Fruit fly (Drosophila melanogaster): Measurements from ENCODE around the gene Noc1.

Noc1 gene

DNA sequence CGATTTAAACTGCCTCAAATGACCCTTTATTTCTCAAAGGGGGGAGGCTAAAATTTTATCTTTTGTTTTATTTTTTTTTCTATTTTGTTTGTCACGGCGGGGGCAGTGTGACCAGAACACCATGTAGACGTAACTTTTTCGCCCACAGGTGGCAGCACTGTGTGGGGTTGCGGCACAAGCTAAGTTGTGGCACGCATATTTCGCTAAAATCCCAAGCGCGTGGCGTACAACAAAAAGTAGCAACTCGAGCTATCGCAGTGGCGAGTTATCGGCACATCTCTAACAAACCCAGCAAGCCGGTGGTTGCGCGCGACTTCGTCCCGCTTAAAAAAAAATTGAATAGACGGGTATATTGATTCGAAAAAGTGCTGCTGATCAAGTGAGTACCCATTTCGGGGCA is 48.5 kb downstream of the Noc1 start, which contains the start of the genes Ufd1 and NaPi-III (continued):
- TF ChIP-seq CG2202 (tag; optimal IDR thresholded peaks at IDR 0.05) (peak; percentile 4), her (GFP tag; optimal IDR thresholded peaks at IDR 0.05) (peak; percentile 54), HLHmδ (GFP tag; optimal IDR thresholded peaks at IDR 0.05) (no peak), CG18764 (GFP tag; optimal IDR thresholded peaks at IDR 0.05) (no peak), Fer2 (tag; optimal IDR thresholded peaks at IDR 0.05) (no peak), CG3065 (GFP tag; optimal IDR thresholded peaks at IDR 0.05) (no peak), Asciz (GFP tag; optimal IDR thresholded peaks at IDR 0.05) (no peak), CG10209 (GFP tag; optimal IDR thresholded peaks at IDR 0.05) (no peak), pzg (GFP tag; optimal IDR thresholded peaks at IDR 0.05) (peak; percentile 96), CG31441 (GFP tag; IDR thresholded peaks at IDR 0.05) (no peak), CG30431 (GFP tag; optimal IDR thresholded peaks at IDR 0.05) (no peak), jigr1 (GFP tag; IDR thresholded peaks at IDR 0.05) (no peak), tna (GFP tag; IDR thresholded peaks at IDR 0.05; ENCODE audit: partially characterized antibody) (peak; percentile 76), ap (GFP tag; IDR thresholded peaks at IDR 0.05) (no peak), CG6272 (GFP tag; IDR thresholded peaks at IDR 0.05) (peak; percentile 27; the same call in 1 of the 2 replicates), Ravus (GFP tag; IDR thresholded peaks at IDR 0.05) (no peak), jumu (GFP tag; optimal IDR thresholded peaks at IDR 0.05) (peak; percentile 79), CG17186 (GFP tag; optimal IDR thresholded peaks at IDR 0.05) (peak; percentile 92), ewg (GFP tag; optimal IDR thresholded peaks at IDR 0.05) (peak; percentile 79), CG1024 (GFP tag; IDR thresholded peaks at IDR 0.05) (no peak), CG14014 (GFP tag; IDR thresholded peaks at IDR 0.05) (0 out of 2 replicates have a peak, but pooled peaks have one; percentile 21), CG18262 (tag; optimal IDR thresholded peaks at IDR 0.05) (no peak), CG14710 (tag; optimal IDR thresholded peaks at IDR 0.05) (peak; percentile 67), Mes4 (GFP tag; optimal IDR thresholded peaks at IDR 0.05) (no peak), CG31388 (GFP tag; optimal IDR thresholded peaks at IDR 0.05) (no peak), CTCF (GFP tag; optimal IDR thresholded peaks at IDR 0.05) (peak; percentile 92), ken (GFP tag; IDR thresholded peaks at IDR 0.05) (0 out of 3 replicates have a peak, but pooled peaks have one; percentile 4), ATbp (GFP tag; optimal IDR thresholded peaks at IDR 0.05) (no peak), Abd-B (GFP tag; optimal IDR thresholded peaks at IDR 0.05) (peak; percentile 42), NK7.1 (GFP tag; optimal IDR thresholded peaks at IDR 0.05) (no peak), CG34224 (GFP tag; IDR thresholded peaks at IDR 0.05; ENCODE audit: partially characterized antibody) (peak; percentile 72), HmgD (GFP tag; optimal IDR thresholded peaks at IDR 0.05) (peak; percentile 94), CrebB (tag; optimal IDR thresholded peaks at IDR 0.05) (peak; percentile 14), tgo (GFP tag; IDR thresholded peaks at IDR 0.05) (no peak), CG12769 (tag; optimal IDR thresholded peaks at IDR 0.05) (peak; percentile 67), cwo (GFP tag; optimal IDR thresholded peaks at IDR 0.05) (no peak), Ets97D (GFP tag; optimal IDR thresholded peaks at IDR 0.05) (peak; percentile 92), CG4282 (GFP tag; optimal IDR thresholded peaks at IDR 0.05) (peak; percentile 36), NFAT (GFP tag; IDR thresholded peaks at IDR 0.05) (peak; percentile 72), Rx (GFP tag; IDR thresholded peaks at IDR 0.05) (no peak), bab2 (GFP tag; optimal IDR thresholded peaks at IDR 0.05) (peak; percentile 14), CoRest (tag; optimal IDR thresholded peaks at IDR 0.05) (peak; percentile 73), Bgb (GFP tag; IDR thresholded peaks at IDR 0.05; ENCODE audit: partially characterized antibody) (peak; percentile 91), CG11560 (tag; IDR thresholded peaks at IDR 0.05) (peak; percentile 78), bowl (GFP tag; IDR thresholded peaks at IDR 0.05) (no peak), CG13287 (GFP tag; IDR thresholded peaks at IDR 0.05; ENCODE audit: partially characterized antibody) (peak; percentile 94), chm (GFP tag; IDR thresholded peaks at IDR 0.05) (peak; percentile 54; the same call in 1 of the 2 replicates), kah (GFP tag; optimal IDR thresholded peaks at IDR 0.05) (peak; percentile 94), CG9876 (GFP tag; optimal IDR thresholded peaks at IDR 0.05) (peak; percentile 47), CG4424 (GFP tag; optimal IDR thresholded peaks at IDR 0.05) (no peak), Sin3A (optimal IDR thresholded peaks at IDR 0.05) (peak; percentile 79), D19B (GFP tag; optimal IDR thresholded peaks at IDR 0.05) (no peak)
